Fruit fly (Drosophila melanogaster) whole organism, embryonic: ENCODE data around the gene ND-49L.

ENCODE experiments used
- CG10959 ChIP-seq: fragments of 200-800 bp; sonication (Bioruptor generic); IDR thresholded peaks from 2 replicates; pipeline ENCODE4 v1.3.6; 2022; ENCODE audit warnings: missing biosample characterization, missing genetic modification characterization
- CG12155 ChIP-seq: fragments of 200-800 bp; sonication (Bioruptor generic); optimal IDR thresholded peaks from 3 replicates; lab custom pipeline; 2016; ENCODE audit warnings: missing biosample characterization, missing genetic modification characterization
- CG1233 ChIP-seq: fragments of 200-800 bp; sonication (Bioruptor generic); optimal IDR thresholded peaks from 4 replicates; lab custom pipeline; 2018; ENCODE audit warnings: missing biosample characterization, mild to moderate bottlenecking, missing genetic modification characterization
- CG12769 ChIP-seq: fragments of 200-800 bp; sonication (Bioruptor generic); optimal IDR thresholded peaks from 2 replicates; lab custom pipeline; 2019; ENCODE audit warnings: missing biosample characterization, mild to moderate bottlenecking, missing genetic modification characterization, moderate library complexity
- CG13296 ChIP-seq: fragments of 200-800 bp; sonication (Bioruptor generic); optimal IDR thresholded peaks from 3 replicates; lab custom pipeline; 2018; ENCODE audit warnings: missing biosample characterization, mild to moderate bottlenecking, missing genetic modification characterization
- CG14860 ChIP-seq: fragments of 200-800 bp; sonication (Bioruptor generic); IDR thresholded peaks from 3 replicates; pipeline ENCODE4 v1.3.6; 2022; ENCODE audit warnings: missing biosample characterization, missing genetic modification characterization; ENCODE audit not compliant: partially characterized antibody
- CG15011 ChIP-seq: fragments of 200-800 bp; sonication (Bioruptor generic); optimal IDR thresholded peaks from 3 replicates; lab custom pipeline; 2018; ENCODE audit warnings: missing biosample characterization, mild to moderate bottlenecking, missing genetic modification characterization
- CG17359 ChIP-seq: fragments of 200-800 bp; sonication (Bioruptor generic); optimal IDR thresholded peaks from 3 replicates; lab custom pipeline; 2018; ENCODE audit warnings: missing biosample characterization, mild to moderate bottlenecking, missing genetic modification characterization, moderate library complexity
- CG18011 ChIP-seq: fragments of 200-800 bp; sonication (Bioruptor generic); optimal IDR thresholded peaks from 2 replicates; lab custom pipeline; 2017; ENCODE audit warnings: missing biosample characterization, missing genetic modification characterization, mild to moderate bottlenecking, moderate library complexity, missing genotype
- CG2202 ChIP-seq: fragments of 200-800 bp; sonication (Bioruptor generic); optimal IDR thresholded peaks from 2 replicates; lab custom pipeline; 2018; ENCODE audit warnings: missing biosample characterization, mild to moderate bottlenecking, missing genetic modification characterization
- CG32767 ChIP-seq: fragments of 200-800 bp; sonication (Bioruptor generic); IDR thresholded peaks from 2 replicates; pipeline ENCODE4 v1.3.6; 2022; ENCODE audit warnings: missing biosample characterization, missing genetic modification characterization
- CG3281 ChIP-seq: fragments of 200-800 bp; sonication (Bioruptor generic); optimal IDR thresholded peaks from 3 replicates; lab custom pipeline; 2017; ENCODE audit warnings: missing biosample characterization, mild to moderate bottlenecking, missing genetic modification characterization
- CG7556 ChIP-seq: fragments of 200-800 bp; sonication (Bioruptor generic); optimal IDR thresholded peaks from 2 replicates; lab custom pipeline; 2017; ENCODE audit warnings: missing biosample characterization, mild to moderate bottlenecking, missing genetic modification characterization
- CG7839 ChIP-seq: fragments of 200-800 bp; sonication (Bioruptor generic); optimal IDR thresholded peaks from 3 replicates; lab custom pipeline; 2018; ENCODE audit warnings: missing biosample characterization, mild to moderate bottlenecking, missing genetic modification characterization, moderate library complexity
- CG8944 ChIP-seq: fragments of 200-800 bp; sonication (Bioruptor generic); optimal IDR thresholded peaks from 3 replicates; lab custom pipeline; 2016; ENCODE audit warnings: missing biosample characterization, missing genetic modification characterization
- D19A ChIP-seq: fragments of 200-800 bp; optimal IDR thresholded peaks from 3 replicates; lab custom pipeline; 2019; ENCODE audit warnings: missing biosample characterization, mild to moderate bottlenecking, missing genetic modification characterization, moderate library complexity
- Deaf1 ChIP-seq: fragments of 200-800 bp; optimal IDR thresholded peaks from 3 replicates; lab custom pipeline; 2019; ENCODE audit warnings: missing biosample characterization, mild to moderate bottlenecking, missing genetic modification characterization, moderate library complexity
- Dfd ChIP-seq, 2 experiments: fragments of >200 bp; optimal IDR thresholded peaks; 2 replicates each; lab custom pipeline; 2017; ENCODE audit warnings: missing biosample characterization in 2 of 2, missing genetic modification characterization in 2 of 2
- Dip2 ChIP-seq: fragments of 200-800 bp; sonication (Bioruptor generic); IDR thresholded peaks from 2 replicates; pipeline ENCODE4 v1.3.6; 2022; ENCODE audit warnings: missing biosample characterization, missing genetic modification characterization
- Doc2 ChIP-seq: fragments of 200-800 bp; sonication (Bioruptor generic); IDR thresholded peaks from 2 replicates; pipeline ENCODE4 v1.3.6; 2022; ENCODE audit warnings: missing biosample characterization, missing genetic modification characterization
- Dp ChIP-seq: fragments of 200-800 bp; sonication (Bioruptor generic); optimal IDR thresholded peaks from 2 replicates; lab custom pipeline; 2018; ENCODE audit warnings: missing biosample characterization, mild to moderate bottlenecking, missing genetic modification characterization, moderate library complexity
- E2f1 ChIP-seq: fragments of 200-800 bp; sonication (Bioruptor generic); IDR thresholded peaks from 2 replicates; pipeline ENCODE4 v1.3.6; 2022; ENCODE audit warnings: missing biosample characterization, missing genetic modification characterization
- E2f2 ChIP-seq: fragments of 200-800 bp; sonication (Bioruptor generic); IDR thresholded peaks from 2 replicates; pipeline ENCODE4 v1.3.6; 2022; ENCODE audit warnings: missing biosample characterization, missing genetic modification characterization
- Ets97D ChIP-seq: fragments of 200-800 bp; sonication (Bioruptor generic); optimal IDR thresholded peaks from 3 replicates; lab custom pipeline; 2016; ENCODE audit warnings: missing biosample characterization, missing genetic modification characterization
- HHEX ChIP-seq: fragments of 200-800 bp; sonication (Bioruptor generic); optimal IDR thresholded peaks from 3 replicates; lab custom pipeline; 2017; ENCODE audit warnings: missing biosample characterization, mild to moderate bottlenecking, missing genetic modification characterization, missing genetic modification reagents
- Meics ChIP-seq: fragments of 200-800 bp; sonication (Bioruptor generic); optimal IDR thresholded peaks from 2 replicates; lab custom pipeline; 2017; ENCODE audit warnings: missing biosample characterization, mild to moderate bottlenecking, missing genetic modification characterization
- Mes4 ChIP-seq: fragments of 200-800 bp; sonication (Bioruptor generic); optimal IDR thresholded peaks from 2 replicates; lab custom pipeline; 2016; ENCODE audit warnings: missing biosample characterization, missing genetic modification characterization
- NC2α ChIP-seq: fragments of 200-800 bp; sonication (Bioruptor generic); optimal IDR thresholded peaks from 2 replicates; lab custom pipeline; 2016; ENCODE audit warnings: missing biosample characterization, missing genetic modification characterization
- NC2β ChIP-seq: fragments of 200-800 bp; sonication (Bioruptor generic); optimal IDR thresholded peaks from 2 replicates; lab custom pipeline; 2016; ENCODE audit warnings: missing biosample characterization, missing genetic modification characterization
- Sox100B ChIP-seq: fragments of 200-800 bp; sonication (Bioruptor generic); optimal IDR thresholded peaks from 3 replicates; lab custom pipeline; 2018; ENCODE audit warnings: missing biosample characterization, mild to moderate bottlenecking, missing genetic modification characterization
- Tbp ChIP-seq: fragments of >200 bp; optimal IDR thresholded peaks from 2 replicates; lab custom pipeline; 2018; ENCODE audit warnings: missing biosample characterization, missing genetic modification characterization
- bcd ChIP-seq: fragments of 200-800 bp; sonication (Bioruptor generic); optimal IDR thresholded peaks from 2 replicates; lab custom pipeline; 2017; ENCODE audit warnings: missing biosample characterization, mild to moderate bottlenecking, missing genetic modification characterization
- bigmax ChIP-seq: fragments of 200-800 bp; sonication (Bioruptor generic); optimal IDR thresholded peaks from 2 replicates; lab custom pipeline; 2018; ENCODE audit warnings: missing biosample characterization, mild to moderate bottlenecking, missing genetic modification characterization
- cad ChIP-seq: fragments of >200 bp; optimal IDR thresholded peaks from 2 replicates; lab custom pipeline; 2017; ENCODE audit warnings: missing biosample characterization, missing genetic modification characterization
- cg ChIP-seq: fragments of 200-800 bp; sonication (Bioruptor generic); optimal IDR thresholded peaks from 3 replicates; lab custom pipeline; 2019; ENCODE audit warnings: missing biosample characterization, mild to moderate bottlenecking, missing genetic modification characterization, moderate library complexity
- chn ChIP-seq: fragments of 200-800 bp; sonication (Bioruptor generic); optimal IDR thresholded peaks from 2 replicates; lab custom pipeline; 2016; ENCODE audit warnings: missing biosample characterization, missing genetic modification characterization
- crol ChIP-seq: fragments of 200-800 bp; sonication (Bioruptor generic); IDR thresholded peaks from 2 replicates; pipeline ENCODE4 v1.3.6; 2022; ENCODE audit warnings: missing biosample characterization, missing genetic modification characterization
- crp ChIP-seq, 2 experiments: fragments of 200-800 bp; sonication (Bioruptor generic); optimal IDR thresholded peaks; 2 replicates in 1 of 2; 3 replicates in 1 of 2; lab custom pipeline; 2017; ENCODE audit warnings: missing biosample characterization in 2 of 2, missing genetic modification characterization in 2 of 2, mild to moderate bottlenecking in 1 of 2, moderate library complexity in 1 of 2
- emc ChIP-seq: fragments of 200-800 bp; sonication (Bioruptor generic); optimal IDR thresholded peaks from 2 replicates; lab custom pipeline; 2016; ENCODE audit warnings: missing biosample characterization, missing genetic modification characterization
- exex ChIP-seq: fragments of 200-800 bp; sonication (Bioruptor generic); optimal IDR thresholded peaks from 4 replicates; lab custom pipeline; 2018; ENCODE audit warnings: missing biosample characterization, mild to moderate bottlenecking, missing genetic modification characterization, moderate library complexity
- gsb-n ChIP-seq: fragments of 200-800 bp; sonication (Bioruptor generic); optimal IDR thresholded peaks from 3 replicates; lab custom pipeline; 2018; ENCODE audit warnings: missing biosample characterization, mild to moderate bottlenecking, missing genetic modification characterization
- hkb ChIP-seq, 2 experiments: fragments of 200-800 bp in 1 of 2; fragments of >200 bp in 1 of 2; sonication (Bioruptor generic) in 1 of 2; IDR thresholded peaks in 1 of 2; optimal IDR thresholded peaks in 1 of 2; 2 replicates each; pipeline versions ENCODE4 v1.3.6 to Lab custom; 2017 to 2022; ENCODE audit warnings: missing biosample characterization in 1 of 2, missing genetic modification characterization in 1 of 2
- hth ChIP-seq: fragments of >200 bp; optimal IDR thresholded peaks from 2 replicates; lab custom pipeline; 2017; ENCODE audit warnings: inconsistent platforms
- p53 ChIP-seq: fragments of 200-800 bp; sonication (Bioruptor generic); optimal IDR thresholded peaks from 2 replicates; lab custom pipeline; 2016; ENCODE audit warnings: missing biosample characterization, missing genetic modification characterization
- sens ChIP-seq: fragments of 200-800 bp; sonication (Bioruptor generic); peaks from one replicate; lab custom pipeline; 2016; ENCODE audit warnings: missing biosample characterization, missing genetic modification characterization
- sug ChIP-seq: fragments of 200-800 bp; optimal IDR thresholded peaks from 2 replicates; lab custom pipeline; 2019; ENCODE audit warnings: missing biosample characterization, mild to moderate bottlenecking, missing genetic modification characterization, moderate library complexity
- tap ChIP-seq: fragments of 200-800 bp; optimal IDR thresholded peaks from 3 replicates; lab custom pipeline; 2019; ENCODE audit warnings: missing biosample characterization, mild to moderate bottlenecking, missing genetic modification characterization, moderate library complexity
- trem ChIP-seq: fragments of 200-800 bp; optimal IDR thresholded peaks from 3 replicates; lab custom pipeline; 2019; ENCODE audit warnings: missing biosample characterization, mild to moderate bottlenecking, missing genetic modification characterization, moderate library complexity
- trh ChIP-seq: fragments of 200-800 bp; sonication (Bioruptor generic); optimal IDR thresholded peaks from 2 replicates; lab custom pipeline; 2016; ENCODE audit warnings: missing biosample characterization, missing genetic modification characterization
- z ChIP-seq: fragments of 200-800 bp; sonication (Bioruptor generic); IDR thresholded peaks from 3 replicates; pipeline ENCODE4 v1.3.6; 2022; ENCODE audit warnings: missing biosample characterization, missing genetic modification characterization
- zen ChIP-seq: fragments of 200-800 bp; sonication (Bioruptor generic); optimal IDR thresholded peaks from 3 replicates; lab custom pipeline; 2018; ENCODE audit warnings: missing biosample characterization, mild to moderate bottlenecking, missing genetic modification characterization, moderate library complexity
- zfh1 ChIP-seq: fragments of 200-800 bp; sonication (Bioruptor generic); IDR thresholded peaks from 3 replicates; pipeline ENCODE4 v1.3.6; 2022; ENCODE audit warnings: missing biosample characterization, missing genetic modification characterization

ND-49L gene

dm6 chr3R:25312583-25312982 lies 45.5 kb upstream of the ND-49L start (continued):
- peak; percentile 11 for TF ChIP-seq CG3281 (GFP tag; lab: Kevin White, UChicago)
- no peak for TF ChIP-seq tap (tag; lab: Kevin White, UChicago)
- peak; percentile 45 for TF ChIP-seq Dp (GFP tag; lab: Kevin White, UChicago)
- TF ChIP-seq CG2202 (tag; lab: Kevin White, UChicago): no peak
- TF ChIP-seq E2f2 (GFP tag; lab: Robert Waterston, UW): peak; percentile 63
- TF ChIP-seq CG18011: no peak
- peak; percentile 27 for TF ChIP-seq Meics (GFP tag; lab: Kevin White, UChicago)
- TF ChIP-seq CG7839 (tag; lab: Kevin White, UChicago): peak; percentile 11
- peak; percentile 3 for TF ChIP-seq bcd (GFP tag; lab: Kevin White, UChicago)
- peak; percentile 11 for TF ChIP-seq CG1233 (GFP tag; lab: Kevin White, UChicago)
- no peak for TF ChIP-seq CG15011 (GFP tag; lab: Kevin White, UChicago)
- peak; percentile 23 for TF ChIP-seq CG13296
- peak; percentile 84 for TF ChIP-seq Dip2 (GFP tag; lab: Robert Waterston, UW)
- no peak for TF ChIP-seq hkb (optimal IDR thresholded peaks at IDR 0.05; lab: Kevin White, UChicago)
- no peak for TF ChIP-seq hkb (GFP tag; IDR thresholded peaks at IDR 0.05; lab: Robert Waterston, UW)
- TF ChIP-seq zfh1 (GFP tag; lab: Robert Waterston, UW): no peak
- peak; percentile 22 for TF ChIP-seq Ets97D
- no peak for TF ChIP-seq zen (tag; lab: Kevin White, UChicago)

dm6 chr3R:25313771-25314170 lies 44.3 kb upstream of the ND-49L start, which contains the start of gene CG31087:
Gene CG31087, minus strand, starts transcription at chr3R:25313833.
- TF ChIP-seq cg: no peak
- TF ChIP-seq HHEX (GFP tag; lab: Kevin White, UChicago): no peak
- peak; percentile 56 for TF ChIP-seq exex (tag; lab: Kevin White, UChicago)
- no peak for TF ChIP-seq trh (GFP tag; lab: Kevin White, UChicago)
- TF ChIP-seq CG8944 (GFP tag; lab: Kevin White, UChicago): no peak
- TF ChIP-seq E2f1 (GFP tag; lab: Robert Waterston, UW): no peak
- TF ChIP-seq CG14860 (GFP tag; lab: Robert Waterston, UW): no peak
- no peak for TF ChIP-seq Mes4 (GFP tag; lab: Kevin White, UChicago)
- no peak for TF ChIP-seq CG7556 (GFP tag; lab: Kevin White, UChicago)
- TF ChIP-seq chn (GFP tag; lab: Kevin White, UChicago): no peak
- no peak for TF ChIP-seq Tbp
- peak; percentile 40 for TF ChIP-seq CG12769
- no peak for TF ChIP-seq NC2β (GFP tag; lab: Kevin White, UChicago)
- no peak for TF ChIP-seq CG10959 (GFP tag; lab: Robert Waterston, UW)
- TF ChIP-seq bigmax (GFP tag; lab: Kevin White, UChicago): no peak
- TF ChIP-seq Sox100B (GFP tag; lab: Kevin White, UChicago): no peak
- TF ChIP-seq NC2α (GFP tag; lab: Kevin White, UChicago): no peak
- no peak for TF ChIP-seq hth (lab: Kevin White, UChicago)
- TF ChIP-seq CG17359 (tag; lab: Kevin White, UChicago): no peak
- no peak for TF ChIP-seq cad (GFP tag; lab: Kevin White, UChicago)
- no peak for TF ChIP-seq CG32767 (GFP tag; lab: Robert Waterston, UW)
- peak; percentile 51 for TF ChIP-seq Deaf1 (tag; lab: Kevin White, UChicago)
- no peak for TF ChIP-seq trem (tag; lab: Kevin White, UChicago)
- no peak for TF ChIP-seq emc
- peak; percentile 67 for TF ChIP-seq sens (GFP tag; lab: Kevin White, UChicago)
- no peak for TF ChIP-seq gsb-n
- TF ChIP-seq CG12155 (GFP tag; lab: Kevin White, UChicago): no peak
- no peak for TF ChIP-seq D19A (tag; lab: Kevin White, UChicago)
- TF ChIP-seq Dfd (GFP tag; optimal IDR thresholded peaks at IDR 0.05; lab: Kevin White, UChicago): no peak
- TF ChIP-seq crp (GFP tag; optimal IDR thresholded peaks at IDR 0.05; lab: Kevin White, UChicago): no peak
- TF ChIP-seq sug (tag; lab: Kevin White, UChicago): peak; percentile 15
- no peak for TF ChIP-seq crol (GFP tag; lab: Robert Waterston, UW)
- no peak for TF ChIP-seq z
- TF ChIP-seq Doc2 (GFP tag; lab: Robert Waterston, UW): no peak
- no peak for TF ChIP-seq p53 (GFP tag; lab: Kevin White, UChicago)
